Worm (Caenorhabditis elegans): Measurements from ENCODE around the gene Y48A6B.8.

DNA sequence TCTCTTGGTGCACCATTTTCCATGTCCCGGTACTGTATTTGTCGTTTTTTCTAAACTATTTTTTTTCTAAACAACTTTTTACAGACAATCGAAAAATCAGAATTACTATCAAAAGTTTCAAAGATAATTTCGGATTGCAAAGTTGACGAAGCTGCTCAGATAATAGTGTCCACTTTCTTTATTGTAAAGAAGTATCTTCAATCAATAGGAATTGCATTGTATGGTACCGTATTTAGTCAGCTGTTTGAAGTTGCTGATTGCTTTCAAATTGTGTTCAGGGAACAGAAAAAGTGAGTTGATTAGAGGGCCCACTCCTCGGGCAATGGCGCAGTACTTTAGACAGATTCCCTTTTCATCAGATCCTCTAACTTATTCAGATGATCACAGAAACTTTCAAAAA, 47.7 kb downstream of the Y48A6B.8 start:
- TF ChIP-seq him-1 (tag; optimal IDR thresholded peaks at IDR 0.05), result no peak
- TF ChIP-seq W03F9.2 (tag; optimal IDR thresholded peaks at IDR 0.05), result no peak
